Worm (Caenorhabditis elegans): ENCODE results near the gene aagr-2.

DNA sequence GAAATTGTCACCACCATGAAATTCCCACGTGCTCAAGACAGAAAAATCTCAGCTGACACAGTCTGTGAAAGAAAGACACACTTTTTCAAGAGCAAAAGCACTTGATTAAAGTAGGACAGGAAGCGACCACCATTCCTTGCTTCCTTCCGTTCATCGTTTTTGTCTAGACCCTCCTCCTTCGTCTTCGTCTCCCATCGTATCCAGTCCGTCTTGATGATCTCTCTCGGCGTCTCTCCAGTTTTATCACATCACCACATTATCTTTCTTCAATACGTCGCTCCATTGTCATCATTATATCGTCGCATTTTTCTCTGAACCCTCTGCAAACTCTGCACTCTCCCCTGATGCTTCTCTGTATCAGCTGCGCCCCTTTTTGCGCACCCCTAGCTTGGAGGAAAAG lies 16.9 kb downstream of the aagr-2 start:
- TF ChIP-seq fkh-10 (GFP tag; optimal IDR thresholded peaks at IDR 0.05) = no peak
- no peak for TF ChIP-seq pqm-1 (tag; optimal IDR thresholded peaks at IDR 0.05)

All from whole organism, late embryonic.